Fruit fly (Drosophila melanogaster): ENCODE results near the gene CG2750.

CG2750 gene

DNA sequence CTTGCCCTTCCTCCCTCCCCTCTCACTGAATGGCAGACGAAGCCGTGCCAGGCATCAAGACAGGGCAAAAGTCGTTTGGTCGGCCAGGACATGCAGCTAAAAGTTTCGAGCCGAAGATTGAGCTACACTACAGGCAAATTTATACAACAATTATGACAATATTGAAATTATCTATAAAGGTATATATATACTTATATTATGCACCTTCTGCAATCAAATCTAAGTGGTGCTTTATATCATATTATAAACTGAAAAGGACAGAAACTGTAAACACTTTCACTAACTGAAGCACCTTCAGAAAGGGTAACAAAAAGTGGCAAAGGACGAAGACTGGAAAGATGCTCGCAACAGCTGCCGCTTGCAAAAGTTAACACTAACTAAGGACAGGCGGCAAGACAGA is 30.8 kb upstream of the CG2750 start (continued):
- TF ChIP-seq CG34224 (GFP tag; IDR thresholded peaks at IDR 0.05; ENCODE audit: partially characterized antibody): no peak
- no peak for TF ChIP-seq sima (GFP tag; optimal IDR thresholded peaks at IDR 0.05)
- peak; percentile 27 for TF ChIP-seq pros (GFP tag; optimal IDR thresholded peaks at IDR 0.05)
- TF ChIP-seq Antp (GFP tag; optimal IDR thresholded peaks at IDR 0.05): no peak
- no peak for TF ChIP-seq Atf-2 (GFP tag; optimal IDR thresholded peaks at IDR 0.05)
- TF ChIP-seq Lpt (GFP tag; optimal IDR thresholded peaks at IDR 0.05): no peak
- peak; percentile 20 for TF ChIP-seq CG17385 (GFP tag; optimal IDR thresholded peaks at IDR 0.05)
- TF ChIP-seq gsb-n (tag; optimal IDR thresholded peaks at IDR 0.05): peak; percentile 0
- no peak for TF ChIP-seq H2.0 (GFP tag; IDR thresholded peaks at IDR 0.05)

DNA sequence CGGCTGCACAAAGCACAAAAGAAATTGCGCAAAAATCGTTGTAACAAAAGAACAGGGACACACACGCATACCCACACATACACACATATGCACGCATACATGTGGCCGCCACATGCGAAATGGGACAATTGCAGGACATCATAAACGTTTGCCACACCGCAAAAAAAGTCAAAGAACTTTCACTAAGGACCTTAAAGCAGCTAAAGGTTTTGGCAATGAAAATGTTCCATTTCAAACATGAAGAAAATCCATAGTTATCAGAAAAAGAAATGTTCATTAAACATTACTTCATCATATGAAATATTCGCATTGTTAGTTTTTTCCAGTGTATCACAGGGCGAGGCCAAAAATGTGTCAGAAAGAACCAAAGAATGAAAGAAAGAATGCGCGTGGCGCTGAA is 24.8 kb upstream of the CG2750 start:
- peak in 1 of 2 experiments; percentile 8 for TF ChIP-seq dpn (GFP tag; optimal IDR thresholded peaks at IDR 0.05)
- TF ChIP-seq wek (GFP tag; optimal IDR thresholded peaks at IDR 0.05): no peak
- TF ChIP-seq salm (tag; optimal IDR thresholded peaks at IDR 0.05): no peak
- no peak for TF ChIP-seq pnt (GFP tag; optimal IDR thresholded peaks at IDR 0.05)
- TF ChIP-seq CG18476 (GFP tag; optimal IDR thresholded peaks at IDR 0.05): no peak
- no peak for TF ChIP-seq CG2889 (GFP tag; IDR thresholded peaks at IDR 0.05)
- no peak for TF ChIP-seq sob (GFP tag; IDR thresholded peaks at IDR 0.05)
- TF ChIP-seq usp (GFP tag; optimal IDR thresholded peaks at IDR 0.05): no peak
- no peak for TF ChIP-seq Bgb (GFP tag; IDR thresholded peaks at IDR 0.05; ENCODE audit: partially characterized antibody)
- no peak for TF ChIP-seq caup (GFP tag; optimal IDR thresholded peaks at IDR 0.05; ENCODE audit: severe bottlenecking)
- no peak for TF ChIP-seq chinmo (GFP tag; IDR thresholded peaks at IDR 0.05; ENCODE audit: partially characterized antibody)
- no peak for TF ChIP-seq lmd (GFP tag; IDR thresholded peaks at IDR 0.05)
- peak; percentile 56 for TF ChIP-seq CG18599 (GFP tag; optimal IDR thresholded peaks at IDR 0.05)
- TF ChIP-seq CG4730 (GFP tag; IDR thresholded peaks at IDR 0.05): no peak
- no peak for TF ChIP-seq CG16813 (GFP tag; IDR thresholded peaks at IDR 0.05; ENCODE audit: partially characterized antibody)
- no peak for TF ChIP-seq CG17612 (GFP tag; IDR thresholded peaks at IDR 0.05)
- TF ChIP-seq NK7.1 (GFP tag; optimal IDR thresholded peaks at IDR 0.05): no peak
- no peak for TF ChIP-seq Max (GFP tag; optimal IDR thresholded peaks at IDR 0.05)
- TF ChIP-seq MTF-1 (GFP tag; optimal IDR thresholded peaks at IDR 0.05; ENCODE audit: borderline replicate concordance): no peak
- no peak for TF ChIP-seq bowl (GFP tag; IDR thresholded peaks at IDR 0.05)
- no peak for TF ChIP-seq CG10321 (GFP tag; IDR thresholded peaks at IDR 0.05)
- no peak for TF ChIP-seq gcm (GFP tag; optimal IDR thresholded peaks at IDR 0.05)
- peak; percentile 29 for TF ChIP-seq CG2712 (tag; optimal IDR thresholded peaks at IDR 0.05)
- no peak for TF ChIP-seq CG18011 (GFP tag; optimal IDR thresholded peaks at IDR 0.05)
- no peak for TF ChIP-seq CG5953 (GFP tag; IDR thresholded peaks at IDR 0.05)
- no peak for TF ChIP-seq ci (GFP tag; IDR thresholded peaks at IDR 0.05)
- no peak for TF ChIP-seq zf30C (GFP tag; optimal IDR thresholded peaks at IDR 0.05)
- no peak for TF ChIP-seq CG12071 (GFP tag; optimal IDR thresholded peaks at IDR 0.05)
- peak; percentile 13 for TF ChIP-seq nmo (GFP tag; optimal IDR thresholded peaks at IDR 0.05)
- no peak for TF ChIP-seq Ada2b (GFP tag; IDR thresholded peaks at IDR 0.05)
- TF ChIP-seq btn (GFP tag; optimal IDR thresholded peaks at IDR 0.05): no peak
- no peak for TF ChIP-seq sima (GFP tag; optimal IDR thresholded peaks at IDR 0.05)
- no peak for TF ChIP-seq Myb (GFP tag; optimal IDR thresholded peaks at IDR 0.05)
- no peak for TF ChIP-seq D19B (GFP tag; optimal IDR thresholded peaks at IDR 0.05)
- TF ChIP-seq CG34422 (GFP tag; IDR thresholded peaks at IDR 0.05): no peak
- TF ChIP-seq CG8388 (GFP tag; optimal IDR thresholded peaks at IDR 0.05): no peak
- TF ChIP-seq CG1603 (tag; optimal IDR thresholded peaks at IDR 0.05): peak; percentile 10
- no peak for TF ChIP-seq zen (tag; optimal IDR thresholded peaks at IDR 0.05)
- 0 out of 2 replicates have a peak, but pooled peaks have one; percentile 7 for TF ChIP-seq ranshi (GFP tag; IDR thresholded peaks at IDR 0.05)
- peak; percentile 31; the same call in 1 of the 2 replicates for TF ChIP-seq Xrp1 (GFP tag; IDR thresholded peaks at IDR 0.05)
- no peak for TF ChIP-seq unc-4 (GFP tag; IDR thresholded peaks at IDR 0.05; ENCODE audit: partially characterized antibody)
- no peak for TF ChIP-seq CG10543 (GFP tag; optimal IDR thresholded peaks at IDR 0.05)

All from whole organism, embryonic.